Fruit fly (Drosophila melanogaster) Kc167 (cell line): Measurements from ENCODE around the gene CG4467.

Experiments
- Myc ChIP-seq: fragments of >200 bp; optimal IDR thresholded peaks from 2 replicates; lab custom pipeline; 2017; ENCODE audit warnings: missing external identifiers
- Sin3A ChIP-seq: fragments of >200 bp; optimal IDR thresholded peaks from 2 replicates; lab custom pipeline; 2018; ENCODE audit warnings: missing external identifiers
- insv ChIP-seq: fragments of >200 bp; optimal IDR thresholded peaks from 3 replicates; lab custom pipeline; 2018; ENCODE audit warnings: missing external identifiers
- ttk ChIP-seq: sonication (Bioruptor generic); optimal IDR thresholded peaks from 2 replicates; lab custom pipeline; 2017; ENCODE audit warnings: missing external identifiers

dm6 chr3R:23279834-23280233 lies 31.1 kb upstream of the CG4467 start:
- TF ChIP-seq Myc (no peak), Sin3A (lab: Kevin White, UChicago) (no peak), insv (lab: Kevin White, UChicago) (no peak), ttk (lab: Kevin White, UChicago) (no peak)
